Worm (Caenorhabditis elegans) whole organism, L1 larva: ENCODE data around the gene F52C9.3.

Source experiments
- F16B12.6 ChIP-seq: fragments of 150-350 bp; optimal IDR thresholded peaks from 2 replicates; lab custom pipeline; 2014; ENCODE audit warnings: missing biosample characterization, missing genetic modification characterization
- Y116A8C.19 ChIP-seq: sonication (generic microtip); optimal IDR thresholded peaks from 2 replicates; lab custom pipeline; 2016; ENCODE audit warnings: missing compliant biosample characterization, missing genetic modification characterization, borderline replicate concordance
- aha-1 ChIP-seq: fragments of 150-350 bp; optimal IDR thresholded peaks from 2 replicates; lab custom pipeline; 2014; ENCODE audit warnings: missing biosample characterization, missing genetic modification characterization
- alr-1 ChIP-seq: fragments of 200-800 bp; sonication (Bioruptor generic); optimal IDR thresholded peaks from 2 replicates; lab custom pipeline; 2018; ENCODE audit warnings: borderline replicate concordance, mild to moderate bottlenecking, missing genetic modification characterization, missing compliant biosample characterization
- ama-1 ChIP-seq: fragments of 150-350 bp; optimal IDR thresholded peaks from 2 replicates; lab custom pipeline; 2014
- blmp-1 ChIP-seq: fragments of 150-350 bp; optimal IDR thresholded peaks from 2 replicates; lab custom pipeline; 2014; ENCODE audit warnings: missing biosample characterization, missing genetic modification characterization
- ceh-82 ChIP-seq, 3 experiments: fragments of 150-350 bp in 1 of 3; sonication (generic microtip) in 2 of 3; optimal IDR thresholded peaks; 2 replicates each; lab custom pipeline; 2014 to 2017; ENCODE audit warnings: missing biosample characterization in 3 of 3, missing genetic modification characterization in 3 of 3
- ces-1 ChIP-seq: fragments of 150-350 bp; optimal IDR thresholded peaks from 2 replicates; lab custom pipeline; 2014; ENCODE audit warnings: missing biosample characterization, missing genetic modification reagents, missing genetic modification characterization
- dpl-1 ChIP-seq, 3 experiments: fragments of 150-350 bp in 2 of 3; sonication (generic microtip) in 1 of 3; optimal IDR thresholded peaks; 2 replicates each; lab custom pipeline; 2014 to 2017; ENCODE audit warnings: missing biosample characterization in 3 of 3, missing genetic modification characterization in 3 of 3, missing genetic modification reagents in 3 of 3
- efl-1 ChIP-seq, 4 experiments: fragments of 150-350 bp; optimal IDR thresholded peaks in 3 of 4; peaks in 1 of 4; 1 replicate in 1 of 4; 2 replicates in 3 of 4; lab custom pipeline; 2014; ENCODE audit warnings: missing biosample characterization in 2 of 4, missing genetic modification characterization in 2 of 4, missing genetic modification reagents in 2 of 4
- efl-3 ChIP-seq: fragments of 200-800 bp; sonication (Bioruptor generic); optimal IDR thresholded peaks from 2 replicates; lab custom pipeline; 2018; ENCODE audit warnings: mild to moderate bottlenecking, missing genetic modification characterization, missing compliant biosample characterization
- egl-13 ChIP-seq: sonication (generic microtip); optimal IDR thresholded peaks from 2 replicates; lab custom pipeline; 2016; ENCODE audit warnings: missing genotype, missing genetic modification reagents, missing genetic modification characterization, missing compliant biosample characterization
- elt-2 ChIP-seq: sonication (generic microtip); optimal IDR thresholded peaks from 2 replicates; lab custom pipeline; 2016; ENCODE audit warnings: missing genetic modification characterization, mild to moderate bottlenecking, inconsistent platforms, missing compliant biosample characterization, missing genetic modification reagents
- elt-3 ChIP-seq, 6 experiments: fragments of 150-350 bp in 1 of 6; sonication (generic microtip); optimal IDR thresholded peaks; 2 replicates each; lab custom pipeline; 2017 to 2018; ENCODE audit warnings: missing biosample characterization in 6 of 6, missing genetic modification characterization in 6 of 6, inconsistent platforms in 1 of 6
- fkh-10 ChIP-seq: sonication (generic microtip); optimal IDR thresholded peaks from 2 replicates; lab custom pipeline; 2017; ENCODE audit warnings: missing biosample characterization, missing genetic modification reagents, missing genetic modification characterization
- fkh-8 ChIP-seq: sonication (generic microtip); optimal IDR thresholded peaks from 2 replicates; lab custom pipeline; 2016; ENCODE audit warnings: mild to moderate bottlenecking, missing genetic modification characterization, missing compliant biosample characterization
- hlh-17 ChIP-seq: fragments of 200-800 bp; sonication (Bioruptor generic); optimal IDR thresholded peaks from 2 replicates; lab custom pipeline; 2018; ENCODE audit warnings: missing genetic modification characterization, mild to moderate bottlenecking, missing compliant biosample characterization, moderate library complexity, borderline replicate concordance
- hlh-4 ChIP-seq: sonication (generic microtip); optimal IDR thresholded peaks from 2 replicates; lab custom pipeline; 2016; ENCODE audit warnings: mild to moderate bottlenecking, missing genetic modification characterization, missing compliant biosample characterization
- hpl-2 ChIP-seq: fragments of 150-350 bp; optimal IDR thresholded peaks from 2 replicates; lab custom pipeline; 2014; ENCODE audit warnings: missing biosample characterization, missing genetic modification reagents, missing genetic modification characterization
- jun-1 ChIP-seq: fragments of 150-350 bp; optimal IDR thresholded peaks from 2 replicates; lab custom pipeline; 2014; ENCODE audit warnings: missing biosample characterization, missing genetic modification reagents, missing genetic modification characterization
- lin-14 ChIP-seq: fragments of 200-800 bp; sonication (Bioruptor generic); optimal IDR thresholded peaks from 2 replicates; lab custom pipeline; 2018; ENCODE audit warnings: mild to moderate bottlenecking, missing genetic modification characterization, moderate library complexity, missing compliant biosample characterization
- lin-35 ChIP-seq, 2 experiments: fragments of 150-350 bp; optimal IDR thresholded peaks; 2 replicates each; lab custom pipeline; 2014; ENCODE audit warnings: missing biosample characterization in 2 of 2, missing genetic modification characterization in 2 of 2, missing genetic modification reagents in 2 of 2
- lir-3 ChIP-seq: sonication (generic microtip); optimal IDR thresholded peaks from 2 replicates; lab custom pipeline; 2016; ENCODE audit warnings: mild to moderate bottlenecking, missing genetic modification characterization, moderate library complexity, missing compliant biosample characterization; ENCODE audit not compliant: poor library complexity
- mdl-1 ChIP-seq, 2 experiments: fragments of 150-350 bp; optimal IDR thresholded peaks; 2 replicates each; lab custom pipeline; 2014 to 2017; ENCODE audit warnings: missing biosample characterization in 2 of 2, missing genetic modification characterization in 2 of 2, inconsistent platforms in 1 of 2
- mef-2 ChIP-seq: fragments of 150-350 bp; optimal IDR thresholded peaks from 2 replicates; lab custom pipeline; 2014; ENCODE audit warnings: missing biosample characterization, missing genetic modification characterization
- mep-1 ChIP-seq: fragments of 150-350 bp; optimal IDR thresholded peaks from 2 replicates; lab custom pipeline; 2014; ENCODE audit warnings: missing biosample characterization, missing genetic modification characterization
- nhr-11 ChIP-seq: fragments of 150-350 bp; optimal IDR thresholded peaks from 2 replicates; lab custom pipeline; 2014; ENCODE audit warnings: missing biosample characterization, missing genetic modification characterization
- nhr-19 ChIP-seq: fragments of 200-800 bp; sonication (Bioruptor generic); conservative IDR thresholded peaks from 2 replicates; pipeline ENCODE4 v1.3.6; 2022; ENCODE audit warnings: missing genetic modification characterization, missing compliant biosample characterization
- nhr-20 ChIP-seq: sonication (generic microtip); optimal IDR thresholded peaks from 2 replicates; lab custom pipeline; 2016; ENCODE audit warnings: mild to moderate bottlenecking, missing genetic modification characterization, missing compliant biosample characterization
- nhr-237 ChIP-seq: fragments of 150-350 bp; optimal IDR thresholded peaks from 2 replicates; lab custom pipeline; 2014; ENCODE audit warnings: missing biosample characterization, missing genetic modification characterization
- nhr-28 ChIP-seq: fragments of 150-350 bp; optimal IDR thresholded peaks from 2 replicates; lab custom pipeline; 2014; ENCODE audit warnings: missing biosample characterization, missing genetic modification characterization
- nhr-47 ChIP-seq: sonication (generic microtip); optimal IDR thresholded peaks from 2 replicates; lab custom pipeline; 2016; ENCODE audit warnings: mild to moderate bottlenecking, missing genetic modification characterization, moderate library complexity, missing compliant biosample characterization
- nhr-71 ChIP-seq: sonication (generic microtip); optimal IDR thresholded peaks from 2 replicates; lab custom pipeline; 2016; ENCODE audit warnings: mild to moderate bottlenecking, missing genetic modification characterization, moderate library complexity, missing compliant biosample characterization
- nhr-76 ChIP-seq: sonication (generic microtip); optimal IDR thresholded peaks from 2 replicates; lab custom pipeline; 2017; ENCODE audit warnings: missing biosample characterization, missing genetic modification characterization
- nhr-84 ChIP-seq: sonication (generic microtip); optimal IDR thresholded peaks from 2 replicates; lab custom pipeline; 2017; ENCODE audit warnings: missing biosample characterization, missing genetic modification characterization
- nhr-90 ChIP-seq: sonication (generic microtip); optimal IDR thresholded peaks from 2 replicates; lab custom pipeline; 2016; ENCODE audit warnings: mild to moderate bottlenecking, missing genetic modification characterization, missing compliant biosample characterization; ENCODE audit not compliant: poor library complexity
- pag-3 ChIP-seq: sonication (generic microtip); optimal IDR thresholded peaks from 2 replicates; lab custom pipeline; 2017; ENCODE audit warnings: missing genetic modification characterization, mild to moderate bottlenecking, missing compliant biosample characterization, antibody characterized with exemption, borderline replicate concordance; ENCODE audit not compliant: insufficient read depth
- pqm-1 ChIP-seq: sonication (generic microtip); optimal IDR thresholded peaks from 3 replicates; lab custom pipeline; 2017; ENCODE audit warnings: missing biosample characterization, missing genetic modification characterization
- skn-1 ChIP-seq: fragments of 150-350 bp; optimal IDR thresholded peaks from 2 replicates; lab custom pipeline; 2014; ENCODE audit warnings: missing biosample characterization, missing genetic modification characterization
- snpc-4 ChIP-seq: fragments of 150-350 bp; optimal IDR thresholded peaks from 2 replicates; lab custom pipeline; 2014; ENCODE audit warnings: missing biosample characterization, missing genetic modification characterization
- snu-23 ChIP-seq: sonication (generic microtip); optimal IDR thresholded peaks from 2 replicates; lab custom pipeline; 2016; ENCODE audit warnings: missing genetic modification characterization, missing compliant biosample characterization
- sox-4 ChIP-seq: sonication (generic microtip); optimal IDR thresholded peaks from 2 replicates; lab custom pipeline; 2016; ENCODE audit warnings: missing genetic modification characterization, missing compliant biosample characterization
- swsn-7 ChIP-seq: sonication (generic microtip); optimal IDR thresholded peaks from 2 replicates; lab custom pipeline; 2016; ENCODE audit warnings: missing genetic modification characterization, missing compliant biosample characterization
- tlp-1 ChIP-seq: fragments of 150-350 bp; optimal IDR thresholded peaks from 2 replicates; lab custom pipeline; 2014; ENCODE audit warnings: missing biosample characterization, missing genetic modification characterization
- unc-30 ChIP-seq: sonication (generic microtip); optimal IDR thresholded peaks from 2 replicates; lab custom pipeline; 2017; ENCODE audit warnings: missing biosample characterization, missing genetic modification characterization
- unc-62 ChIP-seq: fragments of 150-350 bp; optimal IDR thresholded peaks from 2 replicates; lab custom pipeline; 2014; ENCODE audit warnings: missing biosample characterization, missing genetic modification reagents, missing genetic modification characterization
- unc-86 ChIP-seq: sonication (generic microtip); optimal IDR thresholded peaks from 2 replicates; lab custom pipeline; 2016; ENCODE audit warnings: missing genetic modification characterization, missing compliant biosample characterization
- vab-15 ChIP-seq: sonication (generic microtip); optimal IDR thresholded peaks from 2 replicates; lab custom pipeline; 2017; ENCODE audit warnings: missing genotype, mild to moderate bottlenecking, missing genetic modification characterization, missing compliant biosample characterization
- zag-1 ChIP-seq: fragments of 150-350 bp; optimal IDR thresholded peaks from 2 replicates; lab custom pipeline; 2014; ENCODE audit warnings: missing biosample characterization, missing genetic modification characterization
- zip-4 ChIP-seq: fragments of 200-800 bp; sonication (Bioruptor generic); optimal IDR thresholded peaks from 2 replicates; lab custom pipeline; 2018; ENCODE audit warnings: mild to moderate bottlenecking, missing genetic modification characterization, moderate library complexity, missing compliant biosample characterization

Gene F52C9.3

DNA sequence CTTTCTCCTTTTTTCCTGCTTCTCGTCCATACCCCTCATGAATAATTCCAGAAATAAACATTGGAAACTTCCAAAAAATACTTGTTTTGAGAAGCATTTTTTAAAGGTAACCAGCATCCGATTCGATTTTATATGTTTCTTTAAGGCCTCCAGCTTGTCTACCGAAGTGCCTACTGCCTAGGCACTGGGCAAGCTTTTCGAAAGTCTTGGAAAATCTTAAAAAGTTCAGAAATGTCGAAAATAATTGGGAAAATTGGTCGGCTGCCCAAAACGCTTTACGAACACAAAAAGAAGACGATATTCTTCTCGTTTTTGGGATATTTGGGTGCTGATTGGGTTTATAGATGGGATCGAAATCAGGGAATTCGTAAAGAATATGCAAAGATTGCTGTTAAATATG is at the start of gene F52C9.3:
Gene F52C9.3, plus strand, starts transcription at position 225 of the 400 bp plus-strand sequence.
- TF ChIP-seq elt-2 (tag; lab: Kevin White, UChicago) (peak; percentile 29), efl-1 (optimal IDR thresholded peaks at IDR 0.05; lab: Kevin White, UChicago) (no peak), efl-1 (GFP tag; optimal IDR thresholded peaks at IDR 0.05 in 1 of 2; lab: Kevin White, UChicago) (peak in 1 of 2 experiments; percentile 57), ama-1 (peak; percentile 57), sox-4 (no peak), snpc-4 (no peak)

DNA sequence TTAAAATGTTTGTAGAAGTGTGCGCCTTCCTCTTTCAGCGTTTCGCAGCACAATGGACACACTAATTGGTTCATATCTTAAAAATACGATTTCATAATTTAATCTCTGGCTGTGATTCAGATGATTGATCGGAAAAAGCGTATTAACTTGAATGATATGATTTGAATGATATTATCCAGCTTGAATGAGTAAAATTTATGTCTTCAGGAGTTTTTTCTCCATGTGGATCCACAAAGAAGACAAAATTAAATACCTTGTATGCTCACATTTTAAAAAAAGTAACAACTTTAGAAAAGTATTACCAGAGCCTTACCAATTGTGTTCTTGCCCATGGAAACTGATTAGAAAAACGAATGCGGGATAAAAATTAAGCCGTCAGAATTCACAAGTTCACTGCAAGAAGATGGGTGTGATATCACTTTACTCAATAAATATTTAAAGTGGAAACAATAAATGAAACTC is 48.3 kb upstream of the F52C9.3 start, which contains the start of gene ztf-8:
Gene ztf-8, minus strand, starts transcription at position 76 of the 462 bp plus-strand sequence.
- TF ChIP-seq unc-30 (no peak), egl-13 (tag; lab: Kevin White, UChicago) (no peak), efl-3 (no peak), mdl-1 (tag; optimal IDR thresholded peaks at IDR 0.05; lab: Kevin White, UChicago) (no peak), unc-62 (GFP tag; lab: Kevin White, UChicago) (no peak), mef-2 (no peak), fkh-10 (GFP tag; lab: Kevin White, UChicago) (no peak), F16B12.6 (tag; lab: Kevin White, UChicago) (no peak), lin-14 (GFP tag; lab: Kevin White, UChicago) (no peak), pag-3 (tag; lab: Kevin White, UChicago) (no peak), nhr-84 (tag; lab: Kevin White, UChicago) (no peak), fkh-8 (tag; lab: Kevin White, UChicago) (no peak), swsn-7 (tag; lab: Kevin White, UChicago) (peak; percentile 20), nhr-71 (tag; lab: Kevin White, UChicago) (peak; percentile 57), dpl-1 (GFP tag; optimal IDR thresholded peaks at IDR 0.05; lab: Kevin White, UChicago) (peak in 1 of 3 experiments; percentile 6), skn-1 (no peak), lin-35 (GFP tag; optimal IDR thresholded peaks at IDR 0.05; lab: Kevin White, UChicago) (no peak), snu-23 (GFP tag; lab: Kevin White, UChicago) (peak; percentile 24), unc-86 (tag; lab: Kevin White, UChicago) (no peak), zag-1 (no peak), ces-1 (GFP tag; lab: Kevin White, UChicago) (no peak), nhr-11 (tag; lab: Kevin White, UChicago) (no peak), efl-1 (optimal IDR thresholded peaks at IDR 0.05; lab: Kevin White, UChicago) (no peak), efl-1 (GFP tag; optimal IDR thresholded peaks at IDR 0.05 in 1 of 2; lab: Kevin White, UChicago) (no peak), zip-4 (GFP tag; lab: Kevin White, UChicago) (no peak), blmp-1 (no peak), ceh-82 (tag; optimal IDR thresholded peaks at IDR 0.05; lab: Kevin White, UChicago) (no peak), snpc-4 (no peak), alr-1 (tag; lab: Kevin White, UChicago) (no peak), nhr-47 (tag; lab: Kevin White, UChicago) (no peak), nhr-90 (tag; lab: Kevin White, UChicago) (peak; percentile 5), hlh-4 (tag; lab: Kevin White, UChicago) (no peak), nhr-237 (tag; lab: Kevin White, UChicago) (no peak), vab-15 (tag; lab: Kevin White, UChicago) (no peak), nhr-19 (GFP tag; lab: Robert Waterston, UW) (0 out of 2 replicates have a peak, but pooled peaks have one; percentile 12), Y116A8C.19 (no peak), nhr-28 (tag; lab: Kevin White, UChicago) (no peak), elt-3 (tag; optimal IDR thresholded peaks at IDR 0.05; lab: Kevin White, UChicago) (no peak), aha-1 (no peak), tlp-1 (no peak), mep-1 (tag; lab: Kevin White, UChicago) (peak; percentile 40), nhr-20 (tag; lab: Kevin White, UChicago) (peak; percentile 7), jun-1 (tag; lab: Kevin White, UChicago) (no peak), pqm-1 (tag; lab: Kevin White, UChicago) (no peak), lir-3 (tag; lab: Kevin White, UChicago) (no peak), nhr-76 (tag; lab: Kevin White, UChicago) (no peak), hlh-17 (GFP tag; lab: Kevin White, UChicago) (no peak), hpl-2 (GFP tag; lab: Kevin White, UChicago) (no peak)
